Worm (Caenorhabditis elegans) whole organism, midembryonic: Measurements from ENCODE around the gene C49C3.7.
"Not testable (repeated sequence)": the region's sequence is repeated elsewhere in the genome, so short reads cannot be mapped to it uniquely, and the experiment has no call there.

Experiments
- T22C8.4 ChIP-seq: fragments of 200-800 bp; sonication (Bioruptor generic); IDR thresholded peaks from 2 replicates; pipeline ENCODE4 v1.3.6; 2022; ENCODE audit warnings: missing genetic modification characterization, missing compliant biosample characterization
- cog-1 ChIP-seq: sonication (generic microtip); optimal IDR thresholded peaks from 2 replicates; lab custom pipeline; 2016; ENCODE audit warnings: missing genetic modification characterization, missing compliant biosample characterization
- flt-1 ChIP-seq: fragments of 200-800 bp; sonication (Bioruptor generic); IDR thresholded peaks from 2 replicates; pipeline ENCODE4 v1.3.6; 2022; ENCODE audit warnings: missing genetic modification characterization, missing compliant biosample characterization
- klf-2 ChIP-seq: fragments of 200-800 bp; sonication (Bioruptor generic); conservative IDR thresholded peaks from 2 replicates; pipeline ENCODE4 v1.3.6; 2022; ENCODE audit warnings: missing genetic modification reagents, missing genetic modification characterization, missing compliant biosample characterization
- med-1 ChIP-seq: sonication (generic microtip); optimal IDR thresholded peaks from 2 replicates; lab custom pipeline; 2017; ENCODE audit warnings: missing genetic modification characterization, mild to moderate bottlenecking, missing compliant biosample characterization, antibody characterized with exemption, missing genetic modification reagents; ENCODE audit not compliant: insufficient read depth
- ref-1 ChIP-seq: fragments of 200-800 bp; sonication (Bioruptor generic); conservative IDR thresholded peaks from 2 replicates; pipeline ENCODE4 v1.3.6; 2022; ENCODE audit warnings: missing genetic modification reagents, missing genetic modification characterization, missing compliant biosample characterization
- tab-1 ChIP-seq: fragments of 200-800 bp; sonication (Bioruptor generic); IDR thresholded peaks from 2 replicates; pipeline ENCODE4 v1.3.6; 2022; ENCODE audit warnings: missing genetic modification characterization, missing compliant biosample characterization
- ztf-23 ChIP-seq: fragments of 200-800 bp; sonication (Bioruptor generic); IDR thresholded peaks from 2 replicates; pipeline ENCODE4 v1.3.6; 2022; ENCODE audit warnings: missing genetic modification reagents, missing genetic modification characterization, missing compliant biosample characterization
- ztf-29 ChIP-seq: fragments of 200-800 bp; sonication (Bioruptor generic); IDR thresholded peaks from 2 replicates; pipeline ENCODE4 v1.3.6; 2022; ENCODE audit warnings: missing genetic modification reagents, missing genetic modification characterization, missing compliant biosample characterization

The C49C3.7 gene

DNA sequence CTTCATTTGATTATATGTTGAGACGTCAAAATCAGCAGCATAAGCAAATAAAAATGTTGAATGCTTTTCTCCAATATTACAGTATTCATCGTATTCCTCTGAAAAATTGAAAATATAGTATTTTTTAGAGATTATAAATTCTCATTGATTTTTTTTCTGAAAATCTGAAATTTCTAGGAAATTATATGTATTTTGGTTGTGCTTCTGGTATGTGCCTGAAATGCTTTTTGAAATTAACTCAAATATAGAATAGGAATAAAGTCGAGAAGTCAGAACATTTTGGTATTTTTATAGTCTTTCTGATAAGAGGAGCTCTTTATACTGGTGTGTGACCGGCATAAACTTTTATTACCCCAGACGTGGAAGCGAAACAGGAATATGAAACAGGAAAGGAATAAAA lies 25.1 kb upstream of the C49C3.7 start, which contains the start of gene T28F3.8:
Gene T28F3.8 (minus strand): TSS at position 101 of the 400 bp plus-strand sequence.
- not testable (repeated sequence) for TF ChIP-seq ref-1, klf-2, ztf-29 (GFP tag; lab: Robert Waterston, UW)

ce11 chrIV:17308211-17308610 lies 24.1 kb upstream of the C49C3.7 start, which contains the start of gene T28F3.9:
TSS of gene T28F3.9 (plus strand) at chrIV:17308511.
- no peak for TF ChIP-seq med-1 (GFP tag; lab: Kevin White, UChicago)

- TF ChIP-seq klf-2 (GFP tag; lab: Robert Waterston, UW) (no peak), cog-1 (tag; lab: Kevin White, UChicago) (no peak), flt-1 (GFP tag; lab: Robert Waterston, UW) (no peak), med-1 (GFP tag; lab: Kevin White, UChicago) (no peak), T22C8.4 (GFP tag; lab: Robert Waterston, UW) (no peak), ref-1 (GFP tag; lab: Robert Waterston, UW) (no peak), tab-1 (GFP tag; lab: Robert Waterston, UW) (no peak), ztf-23 (GFP tag; lab: Robert Waterston, UW) (no peak), ztf-29 (GFP tag; lab: Robert Waterston, UW) (no peak)
Measured at ce11 chrIV:17311842-17312241, 20.5 kb upstream of the C49C3.7 start, which contains the start of gene snf-9. TSS of gene snf-9 (plus strand) at chrIV:17312142.

- TF ChIP-seq T22C8.4 (GFP tag; lab: Robert Waterston, UW) (no peak), ref-1 (GFP tag; lab: Robert Waterston, UW) (no peak), ztf-23 (GFP tag; lab: Robert Waterston, UW) (no peak), tab-1 (GFP tag; lab: Robert Waterston, UW) (no peak), med-1 (GFP tag; lab: Kevin White, UChicago) (no peak), cog-1 (tag; lab: Kevin White, UChicago) (no peak), klf-2 (GFP tag; lab: Robert Waterston, UW) (no peak), flt-1 (GFP tag; lab: Robert Waterston, UW) (no peak), ztf-29 (GFP tag; lab: Robert Waterston, UW) (no peak)
Measured at ce11 chrIV:17316398-17316797, 16.0 kb upstream of the C49C3.7 start, which contains the start of gene C49C3.20. TSS of gene C49C3.20 (minus strand) at chrIV:17316498.

DNA sequence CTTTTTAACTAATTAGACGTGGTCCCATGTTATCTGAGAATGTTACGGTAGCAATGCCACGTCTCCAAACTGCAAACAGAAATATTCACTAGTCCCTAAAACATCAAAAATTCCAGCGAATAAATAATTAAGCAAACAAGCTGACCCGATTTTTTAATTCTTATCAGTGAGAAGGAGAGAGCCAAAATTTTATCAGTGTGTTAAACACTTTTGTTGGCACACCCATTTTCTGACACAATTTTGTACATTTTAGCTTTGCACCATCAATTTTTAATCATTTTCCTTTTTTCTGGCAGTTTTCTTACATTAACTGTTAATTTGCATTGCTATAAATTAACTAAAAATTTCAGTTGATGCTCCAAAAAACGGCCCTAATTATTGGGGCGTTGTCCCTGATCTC lies 11.9 kb upstream of the C49C3.7 start, which contains the start of gene C49C3.4:
Gene C49C3.4 (plus strand): TSS at position 351 of the 400 bp plus-strand sequence.
- TF ChIP-seq flt-1 (GFP tag; lab: Robert Waterston, UW): no peak
- TF ChIP-seq ztf-29 (GFP tag; lab: Robert Waterston, UW): no peak
- TF ChIP-seq ztf-23 (GFP tag; lab: Robert Waterston, UW): no peak
- TF ChIP-seq klf-2 (GFP tag; lab: Robert Waterston, UW): no peak
- no peak for TF ChIP-seq tab-1 (GFP tag; lab: Robert Waterston, UW)
- no peak for TF ChIP-seq ref-1 (GFP tag; lab: Robert Waterston, UW)
- no peak for TF ChIP-seq med-1 (GFP tag; lab: Kevin White, UChicago)
- TF ChIP-seq T22C8.4 (GFP tag; lab: Robert Waterston, UW): no peak
- TF ChIP-seq cog-1 (tag; lab: Kevin White, UChicago): no peak

DNA sequence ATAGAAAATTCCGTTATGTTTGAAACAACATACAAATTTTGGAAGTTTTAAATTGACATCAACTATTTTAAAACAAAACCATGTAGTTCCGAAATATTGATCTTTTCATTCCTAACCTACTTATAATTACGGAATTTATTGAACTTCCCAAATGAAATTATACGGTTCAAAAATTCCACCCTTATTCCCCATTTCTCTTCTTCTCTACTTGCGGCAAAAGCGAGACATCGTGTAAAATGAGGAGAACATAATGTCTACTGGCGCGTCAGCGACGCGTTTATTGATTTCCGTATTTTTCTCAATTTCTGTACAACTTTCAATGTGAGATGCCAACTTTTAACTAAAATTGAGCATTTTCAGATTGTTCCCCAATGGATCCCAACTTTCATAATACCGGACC lies 3.5 kb upstream of the C49C3.7 start, which contains the start of gene ceh-88:
Gene ceh-88 (plus strand): TSS at position 355 of the 400 bp plus-strand sequence.
- TF ChIP-seq ztf-23 (GFP tag; lab: Robert Waterston, UW) (no peak), ref-1 (GFP tag; lab: Robert Waterston, UW) (no peak), med-1 (GFP tag; lab: Kevin White, UChicago) (no peak), cog-1 (tag; lab: Kevin White, UChicago) (no peak), tab-1 (GFP tag; lab: Robert Waterston, UW) (no peak), klf-2 (GFP tag; lab: Robert Waterston, UW) (no peak), T22C8.4 (GFP tag; lab: Robert Waterston, UW) (no peak), ztf-29 (GFP tag; lab: Robert Waterston, UW) (no peak), flt-1 (GFP tag; lab: Robert Waterston, UW) (no peak)

ce11 chrIV:17331100-17331577 lies 1.2 kb upstream of the C49C3.7 start, which contains the start of gene C49C3.6:
TSS of gene C49C3.6 (plus strand) at chrIV:17331527.
- TF ChIP-seq tab-1 (GFP tag; lab: Robert Waterston, UW) (no peak), T22C8.4 (GFP tag; lab: Robert Waterston, UW) (no peak), ztf-23 (GFP tag; lab: Robert Waterston, UW) (no peak), med-1 (GFP tag; lab: Kevin White, UChicago) (no peak), klf-2 (GFP tag; lab: Robert Waterston, UW) (no peak), flt-1 (GFP tag; lab: Robert Waterston, UW) (no peak), ztf-29 (GFP tag; lab: Robert Waterston, UW) (no peak), cog-1 (tag; lab: Kevin White, UChicago) (no peak), ref-1 (GFP tag; lab: Robert Waterston, UW) (no peak)

ce11 chrIV:17333542-17334281 lies 1.4 kb downstream of the C49C3.7 start, which contains the start of gene C49C3.15:
TSS of gene C49C3.15 (plus strand) at chrIV:17334231.
- TF ChIP-seq med-1 (GFP tag; lab: Kevin White, UChicago) (no peak), T22C8.4 (GFP tag; lab: Robert Waterston, UW) (no peak), ref-1 (GFP tag; lab: Robert Waterston, UW) (no peak), ztf-29 (GFP tag; lab: Robert Waterston, UW) (no peak), cog-1 (tag; lab: Kevin White, UChicago) (no peak), flt-1 (GFP tag; lab: Robert Waterston, UW) (no peak), klf-2 (GFP tag; lab: Robert Waterston, UW) (no peak), ztf-23 (GFP tag; lab: Robert Waterston, UW) (no peak), tab-1 (GFP tag; lab: Robert Waterston, UW) (no peak)
